Worm (Caenorhabditis elegans) whole organism, L4 larva: ENCODE results near the gene C05G5.5.

ENCODE experiments used
- ceh-28 ChIP-seq: fragments of 150-350 bp; optimal IDR thresholded peaks from 2 replicates; lab custom pipeline; 2014; ENCODE audit warnings: missing biosample characterization, missing genetic modification reagents, missing genetic modification characterization
- fkh-10 ChIP-seq: fragments of 150-350 bp; optimal IDR thresholded peaks from 2 replicates; lab custom pipeline; 2014; ENCODE audit warnings: missing biosample characterization, missing genetic modification reagents, missing genetic modification characterization
- jun-1 ChIP-seq: fragments of 150-350 bp; optimal IDR thresholded peaks from 2 replicates; lab custom pipeline; 2014; ENCODE audit warnings: missing biosample characterization, missing genetic modification reagents, missing genetic modification characterization
- nhr-11 ChIP-seq: fragments of 150-350 bp; optimal IDR thresholded peaks from 2 replicates; lab custom pipeline; 2014; ENCODE audit warnings: missing biosample characterization, missing genetic modification characterization
- nhr-77 ChIP-seq: fragments of 150-350 bp; optimal IDR thresholded peaks from 2 replicates; lab custom pipeline; 2014; ENCODE audit warnings: missing biosample characterization, missing genetic modification characterization
- pqm-1 ChIP-seq: sonication (generic microtip); optimal IDR thresholded peaks from 2 replicates; lab custom pipeline; 2017; ENCODE audit warnings: missing biosample characterization, missing genetic modification characterization
- set-16 ChIP-seq: fragments of 200-800 bp; sonication (Bioruptor generic); IDR thresholded peaks from 2 replicates; pipeline ENCODE4 v1.3.6; 2022; ENCODE audit warnings: missing genetic modification reagents, missing genetic modification characterization, missing compliant biosample characterization
- zag-1 ChIP-seq: fragments of 150-350 bp; optimal IDR thresholded peaks from 2 replicates; lab custom pipeline; 2014; ENCODE audit warnings: missing biosample characterization, missing genetic modification characterization
- zip-11 ChIP-seq: fragments of 200-800 bp; sonication (Bioruptor generic); IDR thresholded peaks from 2 replicates; pipeline ENCODE4 v1.3.6; 2022; ENCODE audit warnings: missing genetic modification characterization, missing compliant biosample characterization

DNA sequence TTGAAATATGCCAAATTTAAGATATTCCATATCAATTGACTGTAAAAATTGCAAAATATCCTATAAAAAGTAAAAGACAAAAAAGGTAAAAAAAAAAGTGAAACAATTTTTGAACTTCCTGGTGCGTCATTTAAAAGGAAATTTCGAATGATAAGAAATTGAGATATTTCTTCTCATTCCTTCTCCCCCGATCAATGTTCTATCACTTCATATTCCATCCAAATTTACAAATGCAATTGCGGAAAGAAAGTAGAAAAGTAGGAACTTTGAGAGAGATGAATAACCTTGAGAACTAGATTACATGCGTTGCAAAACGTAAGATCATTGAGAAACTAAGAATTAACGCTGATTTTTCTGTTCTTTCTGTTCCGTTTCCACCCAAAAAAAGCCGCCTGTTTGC lies 51.3 kb downstream of the C05G5.5 start:
- TF ChIP-seq zag-1 (tag; lab: Kevin White, UChicago) (no peak), pqm-1 (tag; lab: Kevin White, UChicago) (no peak), jun-1 (tag; lab: Kevin White, UChicago) (no peak), nhr-77 (tag; lab: Kevin White, UChicago) (no peak), set-16 (GFP tag; lab: Robert Waterston, UW) (no peak), nhr-11 (tag; lab: Kevin White, UChicago) (no peak), ceh-28 (tag; lab: Kevin White, UChicago) (no peak), zip-11 (GFP tag; lab: Robert Waterston, UW) (no peak), fkh-10 (GFP tag; lab: Kevin White, UChicago) (no peak)
